Worm (Caenorhabditis elegans) whole organism, L4 larva: ENCODE measurements around the gene scl-14.

ENCODE experiments used
- Y5F2A.4 ChIP-seq: fragments of 200-800 bp; sonication (Bioruptor generic); optimal IDR thresholded peaks from 2 replicates; lab custom pipeline; 2018; ENCODE audit warnings: mild to moderate bottlenecking, missing genetic modification characterization, missing compliant biosample characterization
- ceh-82 ChIP-seq: sonication (generic microtip); optimal IDR thresholded peaks from 2 replicates; lab custom pipeline; 2017; ENCODE audit warnings: missing biosample characterization, missing genetic modification characterization
- lin-1 ChIP-seq: fragments of 200-800 bp; sonication (Bioruptor generic); IDR thresholded peaks from 2 replicates; pipeline ENCODE4 v1.3.6; 2022; ENCODE audit warnings: missing genetic modification reagents, missing genetic modification characterization, missing compliant biosample characterization
- lin-39 ChIP-seq: fragments of 150-350 bp; optimal IDR thresholded peaks from 2 replicates; lab custom pipeline; 2014; ENCODE audit warnings: missing biosample characterization, missing genetic modification reagents, missing genetic modification characterization
- lir-3 ChIP-seq: sonication (generic microtip); optimal IDR thresholded peaks from 2 replicates; lab custom pipeline; 2016; ENCODE audit warnings: mild to moderate bottlenecking, missing genetic modification characterization, missing compliant biosample characterization
- lsy-2 ChIP-seq, 2 experiments: fragments of 150-350 bp in 1 of 2; sonication (generic microtip) in 1 of 2; optimal IDR thresholded peaks; 2 replicates each; lab custom pipeline; 2014 to 2017; ENCODE audit warnings: missing biosample characterization in 2 of 2, missing genetic modification characterization in 2 of 2
- nhr-11 ChIP-seq: fragments of 150-350 bp; optimal IDR thresholded peaks from 2 replicates; lab custom pipeline; 2014; ENCODE audit warnings: missing biosample characterization, missing genetic modification characterization
- nhr-77 ChIP-seq: fragments of 150-350 bp; optimal IDR thresholded peaks from 2 replicates; lab custom pipeline; 2014; ENCODE audit warnings: missing biosample characterization, missing genetic modification characterization
- skn-1 ChIP-seq: fragments of 150-350 bp; optimal IDR thresholded peaks from 2 replicates; lab custom pipeline; 2014; ENCODE audit warnings: missing biosample characterization, missing genetic modification characterization
- snpc-4 ChIP-seq: fragments of 150-350 bp; optimal IDR thresholded peaks from 2 replicates; lab custom pipeline; 2014; ENCODE audit warnings: missing biosample characterization, missing genetic modification characterization
- unc-62 ChIP-seq, 3 experiments: fragments of 150-350 bp in 1 of 3; sonication (generic microtip); optimal IDR thresholded peaks in 2 of 3; peaks in 1 of 3; 1 replicate in 1 of 3; 2 replicates in 2 of 3; lab custom pipeline; 2014 to 2017; ENCODE audit warnings: missing biosample characterization in 3 of 3, missing genetic modification characterization in 3 of 3, missing genetic modification reagents in 3 of 3, missing genotype in 1 of 3
- zag-1 ChIP-seq: fragments of 150-350 bp; optimal IDR thresholded peaks from 2 replicates; lab custom pipeline; 2014; ENCODE audit warnings: missing biosample characterization, missing genetic modification characterization

ce11 chrIV:13209566-13209965 is 44.3 kb downstream of the scl-14 start, which contains the start of gene C48D1.9:
- TF ChIP-seq lin-1 (no peak), lir-3 (tag; lab: Kevin White, UChicago) (no peak), snpc-4 (tag; lab: Kevin White, UChicago) (no peak), lsy-2 (tag; optimal IDR thresholded peaks at IDR 0.05; lab: Kevin White, UChicago) (no peak), ceh-82 (tag; lab: Kevin White, UChicago) (no peak), Y5F2A.4 (GFP tag; lab: Kevin White, UChicago) (no peak), zag-1 (no peak), nhr-77 (tag; lab: Kevin White, UChicago) (no peak), nhr-11 (no peak), unc-62 (GFP tag; optimal IDR thresholded peaks at IDR 0.05 in 1 of 2; lab: Kevin White, UChicago) (no peak), unc-62 (tag; optimal IDR thresholded peaks at IDR 0.05; lab: Kevin White, UChicago) (no peak), skn-1 (tag; lab: Kevin White, UChicago) (no peak), lin-39 (tag; lab: Kevin White, UChicago) (no peak)
